Fruit fly (Drosophila melanogaster) whole organism, wandering third instar larva: ENCODE data around the gene Rga.
A peak's percentile ranks its signal among the peaks of the same experiment; 100 is the strongest.

ENCODE experiments used
- CG32264 ChIP-seq: fragments of 200-800 bp; sonication (Bioruptor generic); optimal IDR thresholded peaks from 2 replicates; lab custom pipeline; 2016; ENCODE audit warnings: missing biosample characterization, missing genetic modification characterization
- CG9705 ChIP-seq: fragments of 200-800 bp; sonication (Bioruptor generic); optimal IDR thresholded peaks from 2 replicates; lab custom pipeline; 2018; ENCODE audit warnings: missing biosample characterization, mild to moderate bottlenecking, missing genetic modification characterization
- CrebA ChIP-seq: fragments of 200-800 bp; sonication (Bioruptor generic); optimal IDR thresholded peaks from 2 replicates; lab custom pipeline; 2016; ENCODE audit warnings: missing biosample characterization, mild to moderate bottlenecking, missing genetic modification characterization, borderline replicate concordance
- Dif ChIP-seq: fragments of 200-275, 200-300 bp; sonication (Bioruptor generic); optimal IDR thresholded peaks from 2 replicates; lab custom pipeline; 2018; ENCODE audit warnings: missing biosample characterization, missing genetic modification characterization; ENCODE audit not compliant: partially characterized antibody
- HLH106 ChIP-seq: fragments of 200-800 bp; optimal IDR thresholded peaks from 3 replicates; lab custom pipeline; 2019; ENCODE audit warnings: missing biosample characterization, mild to moderate bottlenecking, missing genetic modification characterization, moderate library complexity
- Hnf4 ChIP-seq: fragments of 200-800 bp; sonication (Bioruptor generic); optimal IDR thresholded peaks from 2 replicates; lab custom pipeline; 2016; ENCODE audit warnings: missing biosample characterization, mild to moderate bottlenecking, missing genetic modification characterization
- Hr83 ChIP-seq: fragments of 200-300 bp; sonication (Bioruptor generic); optimal IDR thresholded peaks from 2 replicates; lab custom pipeline; 2016; ENCODE audit warnings: missing biosample characterization, mild to moderate bottlenecking, missing genetic modification characterization, moderate library complexity; ENCODE audit not compliant: poor library complexity, severe bottlenecking
- Mio ChIP-seq: sonication (Bioruptor generic); optimal IDR thresholded peaks from 2 replicates; lab custom pipeline; 2016; ENCODE audit warnings: missing biosample characterization, missing genetic modification characterization
- Rel ChIP-seq, 2 experiments: fragments of 200-800 bp; sonication (Bioruptor generic) in 1 of 2; optimal IDR thresholded peaks; 2 replicates in 1 of 2; 3 replicates in 1 of 2; lab custom pipeline; 2016 to 2019; ENCODE audit warnings: mild to moderate bottlenecking in 2 of 2, missing biosample characterization in 2 of 2, missing genetic modification characterization in 2 of 2, moderate library complexity in 1 of 2
- Sp1 ChIP-seq: fragments of 200-800 bp; sonication (Bioruptor generic); optimal IDR thresholded peaks from 3 replicates; lab custom pipeline; 2019; ENCODE audit warnings: missing biosample characterization, mild to moderate bottlenecking, missing genetic modification characterization, moderate library complexity
- br ChIP-seq: fragments of 200-800 bp; sonication (Bioruptor generic); optimal IDR thresholded peaks from 2 replicates; lab custom pipeline; 2016; ENCODE audit warnings: missing biosample characterization, missing genetic modification characterization
- dl ChIP-seq, 2 experiments: fragments of 175-275, 200-275 bp in 1 of 2; fragments of 200-275 bp in 1 of 2; sonication (Bioruptor generic); optimal IDR thresholded peaks; lab custom pipeline; 2018; ENCODE audit warnings: mild to moderate bottlenecking in 2 of 2, missing biosample characterization in 2 of 2, missing genetic modification characterization in 2 of 2, moderate library complexity in 2 of 2; ENCODE audit not compliant: partially characterized antibody in 2 of 2, insufficient read depth in 1 of 2
- dmrt93B ChIP-seq: fragments of 200-800 bp; sonication (Bioruptor generic); optimal IDR thresholded peaks from 2 replicates; lab custom pipeline; 2018; ENCODE audit warnings: missing biosample characterization, mild to moderate bottlenecking, missing genetic modification characterization
- ey ChIP-seq: fragments of 200-800 bp; sonication (Bioruptor generic); optimal IDR thresholded peaks from 2 replicates; lab custom pipeline; 2016; ENCODE audit warnings: missing biosample characterization, missing genetic modification characterization
- foxo ChIP-seq, 2 experiments: fragments of 200-800 bp; sonication (Bioruptor generic); optimal IDR thresholded peaks; 2 replicates in 1 of 2; 3 replicates in 1 of 2; lab custom pipeline; 2016 to 2017; ENCODE audit warnings: missing biosample characterization in 2 of 2, missing genetic modification characterization in 2 of 2
- h ChIP-seq: fragments of 200-800 bp; sonication (Bioruptor generic); optimal IDR thresholded peaks from 3 replicates; lab custom pipeline; 2016; ENCODE audit warnings: missing biosample characterization, mild to moderate bottlenecking, missing genetic modification characterization
- lola ChIP-seq: fragments of >200 bp; optimal IDR thresholded peaks from 2 replicates; lab custom pipeline; 2017; ENCODE audit warnings: missing biosample characterization, missing genetic modification characterization
- pan ChIP-seq: fragments of >200 bp; optimal IDR thresholded peaks from 2 replicates; lab custom pipeline; 2017
- rgr ChIP-seq: fragments of 200-800 bp; sonication (Bioruptor generic); optimal IDR thresholded peaks from 3 replicates; lab custom pipeline; 2016; ENCODE audit warnings: missing biosample characterization, mild to moderate bottlenecking, missing genetic modification characterization
- sage ChIP-seq: fragments of 200-800 bp; sonication (Bioruptor generic); optimal IDR thresholded peaks from 2 replicates; lab custom pipeline; 2016; ENCODE audit warnings: missing biosample characterization, mild to moderate bottlenecking, missing genetic modification characterization
- tai ChIP-seq: sonication (Bioruptor generic); optimal IDR thresholded peaks from 2 replicates; lab custom pipeline; 2016; ENCODE audit warnings: missing biosample characterization, missing genetic modification characterization

Gene Rga

DNA sequence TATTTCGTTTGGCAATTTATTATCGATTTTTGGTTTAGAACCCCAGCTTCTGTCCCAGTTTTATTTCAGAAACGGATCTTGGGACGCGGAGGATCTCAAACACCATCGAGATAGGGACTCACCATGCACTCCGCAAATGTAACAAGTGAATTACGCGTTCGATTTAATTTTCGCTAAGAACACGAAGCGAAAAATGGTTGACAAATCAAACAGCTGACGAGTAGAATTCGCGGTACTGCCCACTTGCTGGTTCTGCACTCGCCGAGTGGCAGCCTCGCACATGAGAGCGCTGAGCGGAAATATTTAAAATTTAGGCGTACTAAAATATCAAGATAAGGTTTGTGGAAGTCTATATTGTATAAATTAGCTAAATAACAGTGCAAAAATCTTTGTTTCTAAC, 49.5 kb downstream of the Rga start, which contains the start of gene Pi4KIIalpha:
Gene Pi4KIIalpha, minus strand, starts transcription at position 233 of the 400 bp plus-strand sequence.
- TF ChIP-seq CG32264 (GFP tag; lab: Kevin White, UChicago) (no peak), Rel (GFP tag; optimal IDR thresholded peaks at IDR 0.05; lab: Kevin White, UChicago) (no peak), Rel (tag; optimal IDR thresholded peaks at IDR 0.05; lab: Kevin White, UChicago) (peak; percentile 41)

DNA sequence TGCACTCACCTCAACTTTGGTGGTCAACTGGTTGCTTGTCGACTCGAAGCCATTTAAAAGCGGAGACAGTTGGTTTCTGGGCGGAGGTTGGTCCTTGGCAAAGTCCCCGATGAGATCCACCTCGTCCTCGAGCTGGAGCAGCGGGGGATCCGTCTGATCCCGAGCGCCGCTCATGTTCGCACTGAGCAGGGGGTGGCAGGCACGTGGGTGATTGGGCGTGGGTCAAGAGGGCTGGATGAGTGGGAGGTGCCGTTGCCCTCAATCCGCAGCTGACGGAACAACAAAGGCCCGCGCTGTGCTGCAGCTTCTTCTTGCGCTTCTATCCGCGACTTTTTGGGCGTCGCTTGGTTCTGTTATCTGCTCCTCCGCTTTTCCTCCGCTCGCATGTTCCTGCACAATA, 50.0 kb downstream of the Rga start:
- no peak for TF ChIP-seq dl (GFP tag; optimal IDR thresholded peaks at IDR 0.05; lab: Kevin White, UChicago; ENCODE audit: insufficient read depth in 1 of 2, partially characterized antibody in 2 of 2)
- TF ChIP-seq tai (GFP tag; lab: Kevin White, UChicago): no peak
- TF ChIP-seq ey (GFP tag; lab: Kevin White, UChicago): no peak
- TF ChIP-seq lola (GFP tag; lab: Kevin White, UChicago): no peak
- no peak for TF ChIP-seq rgr (GFP tag; lab: Kevin White, UChicago)
- no peak for TF ChIP-seq Sp1 (GFP tag; lab: Kevin White, UChicago)
- no peak for TF ChIP-seq Rel (GFP tag; optimal IDR thresholded peaks at IDR 0.05; lab: Kevin White, UChicago)
- no peak for TF ChIP-seq Rel (tag; optimal IDR thresholded peaks at IDR 0.05; lab: Kevin White, UChicago)
- no peak for TF ChIP-seq Mio
- no peak for TF ChIP-seq CG9705 (GFP tag; lab: Kevin White, UChicago)
- no peak for TF ChIP-seq CrebA (GFP tag; lab: Kevin White, UChicago)
- TF ChIP-seq HLH106 (tag; lab: Kevin White, UChicago): no peak
- TF ChIP-seq Hr83: no peak
- TF ChIP-seq h: no peak
- no peak for TF ChIP-seq sage (GFP tag; lab: Kevin White, UChicago)
- no peak for TF ChIP-seq foxo (GFP tag; optimal IDR thresholded peaks at IDR 0.05; lab: Kevin White, UChicago)
- no peak for TF ChIP-seq br (GFP tag; lab: Kevin White, UChicago)
- TF ChIP-seq pan: no peak
- no peak for TF ChIP-seq Dif (GFP tag; lab: Kevin White, UChicago)
- no peak for TF ChIP-seq Hnf4 (GFP tag; lab: Kevin White, UChicago)
- TF ChIP-seq dmrt93B (GFP tag; lab: Kevin White, UChicago): no peak
